Worm (Caenorhabditis elegans) whole organism, L1 larva: ENCODE measurements around the gene K08D8.7.

Experiments used
- C16A3.4 ChIP-seq: fragments of 150-350 bp; optimal IDR thresholded peaks from 2 replicates; lab custom pipeline; 2014; ENCODE audit warnings: missing biosample characterization, missing genetic modification characterization
- F16B12.6 ChIP-seq: fragments of 150-350 bp; optimal IDR thresholded peaks from 2 replicates; lab custom pipeline; 2014; ENCODE audit warnings: missing biosample characterization, missing genetic modification characterization
- aha-1 ChIP-seq: fragments of 150-350 bp; optimal IDR thresholded peaks from 2 replicates; lab custom pipeline; 2014; ENCODE audit warnings: missing biosample characterization, missing genetic modification characterization
- alr-1 ChIP-seq: fragments of 200-800 bp; sonication (Bioruptor generic); optimal IDR thresholded peaks from 2 replicates; lab custom pipeline; 2018; ENCODE audit warnings: borderline replicate concordance, mild to moderate bottlenecking, missing genetic modification characterization, missing compliant biosample characterization
- ama-1 ChIP-seq: fragments of 150-350 bp; optimal IDR thresholded peaks from 2 replicates; lab custom pipeline; 2014
- ceh-8 ChIP-seq: fragments of 200-800 bp; sonication (Bioruptor generic); optimal IDR thresholded peaks from 2 replicates; lab custom pipeline; 2018; ENCODE audit warnings: mild to moderate bottlenecking, missing genetic modification characterization, moderate library complexity, missing compliant biosample characterization
- ceh-82 ChIP-seq, 3 experiments: fragments of 150-350 bp in 1 of 3; sonication (generic microtip) in 2 of 3; optimal IDR thresholded peaks; 2 replicates each; lab custom pipeline; 2014 to 2017; ENCODE audit warnings: missing biosample characterization in 3 of 3, missing genetic modification characterization in 3 of 3
- dpl-1 ChIP-seq, 3 experiments: fragments of 150-350 bp in 2 of 3; sonication (generic microtip) in 1 of 3; optimal IDR thresholded peaks; 2 replicates each; lab custom pipeline; 2014 to 2017; ENCODE audit warnings: missing biosample characterization in 3 of 3, missing genetic modification characterization in 3 of 3, missing genetic modification reagents in 3 of 3
- efl-1 ChIP-seq, 4 experiments: fragments of 150-350 bp; optimal IDR thresholded peaks in 3 of 4; peaks in 1 of 4; 1 replicate in 1 of 4; 2 replicates in 3 of 4; lab custom pipeline; 2014; ENCODE audit warnings: missing biosample characterization in 2 of 4, missing genetic modification characterization in 2 of 4, missing genetic modification reagents in 2 of 4
- egl-27 ChIP-seq, 2 experiments: fragments of 150-350 bp in 1 of 2; sonication (generic microtip); optimal IDR thresholded peaks; 3 replicates each; lab custom pipeline; 2017 to 2018; ENCODE audit warnings: missing biosample characterization in 2 of 2, missing genetic modification characterization in 2 of 2, missing genetic modification reagents in 2 of 2
- elt-2 ChIP-seq: sonication (generic microtip); optimal IDR thresholded peaks from 2 replicates; lab custom pipeline; 2016; ENCODE audit warnings: missing genetic modification characterization, mild to moderate bottlenecking, inconsistent platforms, missing compliant biosample characterization, missing genetic modification reagents
- elt-3 ChIP-seq, 6 experiments: fragments of 150-350 bp in 1 of 6; sonication (generic microtip); optimal IDR thresholded peaks; 2 replicates each; lab custom pipeline; 2017 to 2018; ENCODE audit warnings: missing biosample characterization in 6 of 6, missing genetic modification characterization in 6 of 6, inconsistent platforms in 1 of 6
- fkh-4 ChIP-seq: sonication (generic microtip); optimal IDR thresholded peaks from 2 replicates; lab custom pipeline; 2016; ENCODE audit warnings: missing compliant biosample characterization, missing genetic modification characterization, borderline replicate concordance
- hlh-17 ChIP-seq: fragments of 200-800 bp; sonication (Bioruptor generic); optimal IDR thresholded peaks from 2 replicates; lab custom pipeline; 2018; ENCODE audit warnings: missing genetic modification characterization, mild to moderate bottlenecking, missing compliant biosample characterization, moderate library complexity, borderline replicate concordance
- hpl-2 ChIP-seq: fragments of 150-350 bp; optimal IDR thresholded peaks from 2 replicates; lab custom pipeline; 2014; ENCODE audit warnings: missing biosample characterization, missing genetic modification reagents, missing genetic modification characterization
- lin-15B ChIP-seq: fragments of 150-350 bp; sonication (generic microtip); optimal IDR thresholded peaks from 3 replicates; lab custom pipeline; 2014; ENCODE audit warnings: missing biosample characterization, missing genetic modification characterization
- lin-35 ChIP-seq, 2 experiments: fragments of 150-350 bp; optimal IDR thresholded peaks; 2 replicates each; lab custom pipeline; 2014; ENCODE audit warnings: missing biosample characterization in 2 of 2, missing genetic modification characterization in 2 of 2, missing genetic modification reagents in 2 of 2
- lir-3 ChIP-seq: sonication (generic microtip); optimal IDR thresholded peaks from 2 replicates; lab custom pipeline; 2016; ENCODE audit warnings: mild to moderate bottlenecking, missing genetic modification characterization, moderate library complexity, missing compliant biosample characterization; ENCODE audit not compliant: poor library complexity
- nhr-11 ChIP-seq: fragments of 150-350 bp; optimal IDR thresholded peaks from 2 replicates; lab custom pipeline; 2014; ENCODE audit warnings: missing biosample characterization, missing genetic modification characterization
- nhr-19 ChIP-seq: fragments of 200-800 bp; sonication (Bioruptor generic); conservative IDR thresholded peaks from 2 replicates; pipeline ENCODE4 v1.3.6; 2022; ENCODE audit warnings: missing genetic modification characterization, missing compliant biosample characterization
- nhr-20 ChIP-seq: sonication (generic microtip); optimal IDR thresholded peaks from 2 replicates; lab custom pipeline; 2016; ENCODE audit warnings: mild to moderate bottlenecking, missing genetic modification characterization, missing compliant biosample characterization
- nhr-28 ChIP-seq: fragments of 150-350 bp; optimal IDR thresholded peaks from 2 replicates; lab custom pipeline; 2014; ENCODE audit warnings: missing biosample characterization, missing genetic modification characterization
- pax-3 ChIP-seq: fragments of 200-800 bp; sonication (Bioruptor generic); optimal IDR thresholded peaks from 2 replicates; lab custom pipeline; 2018; ENCODE audit warnings: mild to moderate bottlenecking, missing genetic modification characterization, moderate library complexity, missing compliant biosample characterization
- pqm-1 ChIP-seq: sonication (generic microtip); optimal IDR thresholded peaks from 3 replicates; lab custom pipeline; 2017; ENCODE audit warnings: missing biosample characterization, missing genetic modification characterization
- snpc-4 ChIP-seq: fragments of 150-350 bp; optimal IDR thresholded peaks from 2 replicates; lab custom pipeline; 2014; ENCODE audit warnings: missing biosample characterization, missing genetic modification characterization
- snu-23 ChIP-seq: sonication (generic microtip); optimal IDR thresholded peaks from 2 replicates; lab custom pipeline; 2016; ENCODE audit warnings: missing genetic modification characterization, missing compliant biosample characterization
- sox-4 ChIP-seq: sonication (generic microtip); optimal IDR thresholded peaks from 2 replicates; lab custom pipeline; 2016; ENCODE audit warnings: missing genetic modification characterization, missing compliant biosample characterization
- tlp-1 ChIP-seq: fragments of 150-350 bp; optimal IDR thresholded peaks from 2 replicates; lab custom pipeline; 2014; ENCODE audit warnings: missing biosample characterization, missing genetic modification characterization
- unc-30 ChIP-seq: sonication (generic microtip); optimal IDR thresholded peaks from 2 replicates; lab custom pipeline; 2017; ENCODE audit warnings: missing biosample characterization, missing genetic modification characterization
- unc-62 ChIP-seq: fragments of 150-350 bp; optimal IDR thresholded peaks from 2 replicates; lab custom pipeline; 2014; ENCODE audit warnings: missing biosample characterization, missing genetic modification reagents, missing genetic modification characterization
- unc-98 ChIP-seq: fragments of 200-800 bp; sonication (Bioruptor generic); IDR thresholded peaks from 2 replicates; pipeline ENCODE4 v1.3.6; 2022; ENCODE audit warnings: missing genetic modification characterization, missing compliant biosample characterization
- zip-4 ChIP-seq: fragments of 200-800 bp; sonication (Bioruptor generic); optimal IDR thresholded peaks from 2 replicates; lab custom pipeline; 2018; ENCODE audit warnings: mild to moderate bottlenecking, missing genetic modification characterization, moderate library complexity, missing compliant biosample characterization
- ztf-11 ChIP-seq, 2 experiments: sonication (generic microtip); optimal IDR thresholded peaks; 2 replicates each; lab custom pipeline; 2016 to 2017; ENCODE audit warnings: missing genetic modification characterization in 2 of 2, missing biosample characterization in 1 of 2, missing compliant biosample characterization in 1 of 2

K08D8.7 gene

ce11 chrIV:12896371-12896882 lies at the start of gene K08D8.7:
Gene K08D8.7, plus strand, starts transcription at chrIV:12896832.
- TF ChIP-seq lin-35 (GFP tag; optimal IDR thresholded peaks at IDR 0.05; lab: Kevin White, UChicago) (peak in 1 of 2 experiments; percentile 24), pqm-1 (tag; lab: Kevin White, UChicago) (no peak), ztf-11 (tag; optimal IDR thresholded peaks at IDR 0.05; lab: Kevin White, UChicago) (no peak), elt-2 (peak; percentile 58)

- TF ChIP-seq tlp-1: no peak
- no peak for TF ChIP-seq lin-15B (tag; lab: Kevin White, UChicago)
- no peak for TF ChIP-seq snpc-4 (tag; lab: Kevin White, UChicago)
- peak in 1 of 3 experiments; percentile 16 for TF ChIP-seq ceh-82 (tag; optimal IDR thresholded peaks at IDR 0.05; lab: Kevin White, UChicago)
- TF ChIP-seq sox-4: no peak
- TF ChIP-seq egl-27 (tag; optimal IDR thresholded peaks at IDR 0.05; lab: Kevin White, UChicago): no peak
- peak in 1 of 3 experiments; percentile 5 for TF ChIP-seq dpl-1 (GFP tag; optimal IDR thresholded peaks at IDR 0.05; lab: Kevin White, UChicago)
- TF ChIP-seq elt-3 (tag; optimal IDR thresholded peaks at IDR 0.05; lab: Kevin White, UChicago): no peak
- TF ChIP-seq pax-3 (tag; lab: Kevin White, UChicago): no peak
- TF ChIP-seq nhr-11 (tag; lab: Kevin White, UChicago): no peak
- no peak for TF ChIP-seq unc-62 (GFP tag; lab: Kevin White, UChicago)
- TF ChIP-seq unc-30: no peak
- no peak for TF ChIP-seq nhr-20
- peak; percentile 6 to 42 for TF ChIP-seq efl-1 (optimal IDR thresholded peaks at IDR 0.05; lab: Kevin White, UChicago)
- no peak for TF ChIP-seq efl-1 (GFP tag; optimal IDR thresholded peaks at IDR 0.05 in 1 of 2; lab: Kevin White, UChicago)
- TF ChIP-seq hpl-2 (GFP tag; lab: Kevin White, UChicago): no peak
- no peak for TF ChIP-seq alr-1
- no peak for TF ChIP-seq aha-1
- TF ChIP-seq zip-4 (GFP tag; lab: Kevin White, UChicago): no peak
- no peak for TF ChIP-seq nhr-19 (GFP tag; lab: Robert Waterston, UW)
- TF ChIP-seq C16A3.4: no peak
Observed at ce11 chrIV:12849030-12849560, 47.5 kb upstream of the K08D8.7 start, which contains the start of gene srf-3. Gene srf-3, plus strand, starts transcription at chrIV:12849510.

ce11 chrIV:12854372-12855114 lies 42.1 kb upstream of the K08D8.7 start:
- TF ChIP-seq ceh-8 (GFP tag; lab: Kevin White, UChicago): no peak
- peak; percentile 48 to 71 (median 58) for TF ChIP-seq dpl-1 (GFP tag; optimal IDR thresholded peaks at IDR 0.05; lab: Kevin White, UChicago)
- no peak for TF ChIP-seq lir-3 (tag; lab: Kevin White, UChicago)
- TF ChIP-seq zip-4 (GFP tag; lab: Kevin White, UChicago): no peak
- TF ChIP-seq lin-35 (GFP tag; optimal IDR thresholded peaks at IDR 0.05; lab: Kevin White, UChicago): peak; percentile 39 to 62
- TF ChIP-seq efl-1 (optimal IDR thresholded peaks at IDR 0.05; lab: Kevin White, UChicago): peak; percentile 73 to 84
- peak; percentile 74 to 97 for TF ChIP-seq efl-1 (GFP tag; optimal IDR thresholded peaks at IDR 0.05 in 1 of 2; lab: Kevin White, UChicago)

ce11 chrIV:12855248-12855647 lies 41.4 kb upstream of the K08D8.7 start, which contains the start of gene nstp-5:
Gene nstp-5, plus strand, starts transcription at chrIV:12855548.
- TF ChIP-seq unc-98: no peak
- no peak for TF ChIP-seq lir-3 (tag; lab: Kevin White, UChicago)
- TF ChIP-seq hlh-17: no peak
- no peak for TF ChIP-seq hpl-2 (GFP tag; lab: Kevin White, UChicago)
- TF ChIP-seq pqm-1 (tag; lab: Kevin White, UChicago): no peak
- TF ChIP-seq nhr-28: no peak
- TF ChIP-seq C16A3.4: no peak
- TF ChIP-seq dpl-1 (GFP tag; optimal IDR thresholded peaks at IDR 0.05; lab: Kevin White, UChicago): no peak
- no peak for TF ChIP-seq fkh-4
- TF ChIP-seq snu-23: no peak
- no peak for TF ChIP-seq F16B12.6 (tag; lab: Kevin White, UChicago)
- TF ChIP-seq ama-1: no peak
- no peak for TF ChIP-seq ceh-8 (GFP tag; lab: Kevin White, UChicago)
